Fruit fly (Drosophila melanogaster) whole organism, prepupa: ENCODE measurements around the gene RpS14a.

Experiments used
- Blimp-1 ChIP-seq: fragments of 200-800 bp; sonication (Bioruptor generic); optimal IDR thresholded peaks from 3 replicates; lab custom pipeline; 2017; ENCODE audit warnings: missing biosample characterization, missing genetic modification characterization, mild to moderate bottlenecking, moderate library complexity, missing genetic modification reagents
- CG10631 ChIP-seq: fragments of 200-800 bp; sonication (Bioruptor generic); optimal IDR thresholded peaks from 2 replicates; lab custom pipeline; 2016; ENCODE audit warnings: missing biosample characterization, missing genetic modification characterization
- CG10669 ChIP-seq: fragments of 200-800 bp; sonication (Bioruptor generic); optimal IDR thresholded peaks from 3 replicates; lab custom pipeline; 2018; ENCODE audit warnings: missing biosample characterization, mild to moderate bottlenecking, missing genetic modification characterization, moderate library complexity
- CG11294 ChIP-seq: fragments of 200-800 bp; sonication (Bioruptor generic); IDR thresholded peaks from 2 replicates; pipeline ENCODE4 v1.3.6; 2022; ENCODE audit warnings: missing biosample characterization, missing genetic modification characterization
- CG11902 ChIP-seq: fragments of 200-800 bp; sonication (Bioruptor generic); optimal IDR thresholded peaks from 3 replicates; lab custom pipeline; 2016; ENCODE audit warnings: missing biosample characterization, missing genetic modification characterization
- CG15336 ChIP-seq: fragments of 200-800 bp; sonication (Bioruptor generic); IDR thresholded peaks from 2 replicates; pipeline ENCODE4 v1.3.6; 2022; ENCODE audit warnings: missing biosample characterization, missing genetic modification characterization
- CG16779 ChIP-seq: fragments of 200-800 bp; sonication (Bioruptor generic); optimal IDR thresholded peaks from 3 replicates; lab custom pipeline; 2017; ENCODE audit warnings: missing biosample characterization, mild to moderate bottlenecking, missing genetic modification characterization
- CG3032 ChIP-seq: fragments of 200-800 bp; optimal IDR thresholded peaks from 2 replicates; lab custom pipeline; 2019; ENCODE audit warnings: missing biosample characterization, mild to moderate bottlenecking, missing genetic modification characterization, moderate library complexity
- CG31627 ChIP-seq: fragments of 200-800 bp; sonication (Bioruptor generic); optimal IDR thresholded peaks from 3 replicates; lab custom pipeline; 2016; ENCODE audit warnings: missing biosample characterization, missing genetic modification characterization
- CG32006 ChIP-seq: fragments of 200-800 bp; sonication (Bioruptor generic); optimal IDR thresholded peaks from 3 replicates; lab custom pipeline; 2017; ENCODE audit warnings: missing biosample characterization, mild to moderate bottlenecking, missing genetic modification characterization
- CG34406 ChIP-seq: fragments of 200-800 bp; sonication (Bioruptor generic); optimal IDR thresholded peaks from 3 replicates; lab custom pipeline; 2016; ENCODE audit warnings: missing biosample characterization, missing genetic modification characterization
- CG3919 ChIP-seq: fragments of 200-800 bp; sonication (Bioruptor generic); optimal IDR thresholded peaks from 3 replicates; lab custom pipeline; 2016; ENCODE audit warnings: missing biosample characterization, missing genetic modification characterization
- CG6163 ChIP-seq: fragments of 200-800 bp; sonication (Bioruptor generic); IDR thresholded peaks from 3 replicates; pipeline ENCODE4 v1.3.6; 2022; ENCODE audit warnings: missing biosample characterization, missing genetic modification characterization
- CG6792 ChIP-seq: fragments of 200-800 bp; sonication (Bioruptor generic); optimal IDR thresholded peaks from 3 replicates; lab custom pipeline; 2016; ENCODE audit warnings: missing biosample characterization, missing genetic modification characterization
- CG6808 ChIP-seq: fragments of 200-800 bp; sonication (Bioruptor generic); optimal IDR thresholded peaks from 3 replicates; lab custom pipeline; 2017; ENCODE audit warnings: missing biosample characterization, missing genetic modification characterization, mild to moderate bottlenecking, moderate library complexity, missing genetic modification reagents
- CG6854 ChIP-seq: fragments of 200-800 bp; sonication (Bioruptor generic); optimal IDR thresholded peaks from 2 replicates; lab custom pipeline; 2017; ENCODE audit warnings: missing biosample characterization, mild to moderate bottlenecking, missing genetic modification characterization
- CG7368 ChIP-seq: fragments of 200-800 bp; sonication (Bioruptor generic); optimal IDR thresholded peaks from 3 replicates; lab custom pipeline; 2016; ENCODE audit warnings: missing biosample characterization, missing genetic modification characterization
- CG8119 ChIP-seq: fragments of 200-800 bp; sonication (Bioruptor generic); IDR thresholded peaks from 3 replicates; pipeline ENCODE4 v1.3.6; 2022; ENCODE audit warnings: missing biosample characterization, missing genetic modification characterization
- CG8632 ChIP-seq: fragments of 200-800 bp; sonication (Bioruptor generic); optimal IDR thresholded peaks from 3 replicates; lab custom pipeline; 2016; ENCODE audit warnings: missing biosample characterization, missing genetic modification characterization
- CG9139 ChIP-seq: fragments of 200-800 bp; sonication (Bioruptor generic); optimal IDR thresholded peaks from 3 replicates; lab custom pipeline; 2017; ENCODE audit warnings: missing biosample characterization, mild to moderate bottlenecking, missing genetic modification characterization
- Eip78C ChIP-seq: fragments of 200-800 bp; sonication (Bioruptor generic); peaks from one replicate; lab custom pipeline; 2016; ENCODE audit warnings: missing biosample characterization, missing genetic modification characterization
- Eip93F ChIP-seq: fragments of 200-800 bp; sonication (Bioruptor generic); optimal IDR thresholded peaks from 2 replicates; lab custom pipeline; 2016; ENCODE audit warnings: missing biosample characterization, mild to moderate bottlenecking, missing genetic modification characterization
- Ets21C ChIP-seq: fragments of 200-800 bp; sonication (Bioruptor generic); optimal IDR thresholded peaks from 3 replicates; lab custom pipeline; 2016; ENCODE audit warnings: missing biosample characterization, missing genetic modification characterization
- Gug ChIP-seq: fragments of 200-800 bp; sonication (Bioruptor generic); IDR thresholded peaks from 2 replicates; pipeline ENCODE4 v1.3.6; 2022; ENCODE audit warnings: missing biosample characterization, missing genetic modification characterization
- Hr38 ChIP-seq: sonication (Bioruptor generic); optimal IDR thresholded peaks from 2 replicates; lab custom pipeline; 2016; ENCODE audit warnings: missing biosample characterization, missing genetic modification characterization
- Hr39 ChIP-seq: fragments of 200-800 bp; sonication (Bioruptor generic); optimal IDR thresholded peaks from 2 replicates; lab custom pipeline; 2016; ENCODE audit warnings: missing biosample characterization, missing genetic modification characterization
- Hr4 ChIP-seq: fragments of 200-800 bp; sonication (Bioruptor generic); optimal IDR thresholded peaks from 3 replicates; lab custom pipeline; 2016; ENCODE audit warnings: missing biosample characterization, missing genetic modification characterization
- Lpt ChIP-seq: fragments of 200-800 bp; sonication (Bioruptor generic); optimal IDR thresholded peaks from 3 replicates; lab custom pipeline; 2016; ENCODE audit warnings: missing biosample characterization, missing genetic modification characterization
- Met ChIP-seq: fragments of 200-800 bp; sonication (Bioruptor generic); optimal IDR thresholded peaks from 3 replicates; lab custom pipeline; 2016; ENCODE audit warnings: missing biosample characterization, missing genetic modification characterization
- OdsH ChIP-seq: fragments of 200-800 bp; sonication (Bioruptor generic); optimal IDR thresholded peaks from 3 replicates; lab custom pipeline; 2016; ENCODE audit warnings: missing biosample characterization, missing genetic modification characterization
- Sox14 ChIP-seq: fragments of 200-800 bp; sonication (Bioruptor generic); optimal IDR thresholded peaks from 3 replicates; lab custom pipeline; 2016; ENCODE audit warnings: missing biosample characterization, missing genetic modification characterization
- achi ChIP-seq: fragments of 200-800 bp; sonication (Bioruptor generic); optimal IDR thresholded peaks from 3 replicates; lab custom pipeline; 2016; ENCODE audit warnings: missing biosample characterization, missing genetic modification characterization
- acj6 ChIP-seq: fragments of 200-800 bp; sonication (Bioruptor generic); optimal IDR thresholded peaks from 3 replicates; lab custom pipeline; 2016; ENCODE audit warnings: missing biosample characterization, missing genetic modification characterization
- dsx ChIP-seq: fragments of 200-800 bp; optimal IDR thresholded peaks from 3 replicates; lab custom pipeline; 2019; ENCODE audit warnings: missing biosample characterization, mild to moderate bottlenecking, missing genetic modification characterization, moderate library complexity; ENCODE audit not compliant: poor library complexity, severe bottlenecking
- eg ChIP-seq: fragments of 200-800 bp; sonication (Bioruptor generic); IDR thresholded peaks from 3 replicates; pipeline ENCODE4 v1.3.6; 2022; ENCODE audit warnings: missing biosample characterization, missing genetic modification characterization
- esn ChIP-seq: fragments of 200-800 bp; sonication (Bioruptor generic); optimal IDR thresholded peaks from 2 replicates; lab custom pipeline; 2016; ENCODE audit warnings: missing biosample characterization, mild to moderate bottlenecking, missing genetic modification characterization, moderate library complexity
- fd59A ChIP-seq: fragments of 200-800 bp; sonication (Bioruptor generic); optimal IDR thresholded peaks from 2 replicates; lab custom pipeline; 2017; ENCODE audit warnings: missing biosample characterization, mild to moderate bottlenecking, missing genetic modification characterization, missing genetic modification reagents
- fd85E ChIP-seq: fragments of 200-800 bp; sonication (Bioruptor generic); optimal IDR thresholded peaks from 3 replicates; lab custom pipeline; 2016; ENCODE audit warnings: missing biosample characterization, missing genetic modification characterization
- fkh ChIP-seq: fragments of 200-800 bp; sonication (Bioruptor generic); optimal IDR thresholded peaks from 3 replicates; lab custom pipeline; 2017; ENCODE audit warnings: missing biosample characterization, mild to moderate bottlenecking, missing genetic modification characterization, moderate library complexity
- lz ChIP-seq: fragments of 200-800 bp; sonication (Bioruptor generic); optimal IDR thresholded peaks from 3 replicates; lab custom pipeline; 2016; ENCODE audit warnings: missing biosample characterization, missing genetic modification characterization
- net ChIP-seq: fragments of 200-800 bp; sonication (Bioruptor generic); optimal IDR thresholded peaks from 3 replicates; lab custom pipeline; 2016; ENCODE audit warnings: missing biosample characterization, missing genetic modification characterization
- salr ChIP-seq, 2 experiments: fragments of 200-800 bp; sonication (Bioruptor generic); optimal IDR thresholded peaks; 3 replicates each; lab custom pipeline; 2016 to 2018; ENCODE audit warnings: missing biosample characterization in 2 of 2, missing genetic modification characterization in 2 of 2, mild to moderate bottlenecking in 1 of 2
- spab ChIP-seq: fragments of 200-800 bp; sonication (Bioruptor generic); optimal IDR thresholded peaks from 2 replicates; lab custom pipeline; 2017; ENCODE audit warnings: missing biosample characterization, mild to moderate bottlenecking, missing genetic modification characterization, missing genetic modification reagents
- ss ChIP-seq, 2 experiments: fragments of 200-800 bp; sonication (Bioruptor generic); optimal IDR thresholded peaks; 2 replicates in 1 of 2; 3 replicates in 1 of 2; lab custom pipeline; 2017 to 2018; ENCODE audit warnings: mild to moderate bottlenecking in 2 of 2, missing biosample characterization in 2 of 2, missing genetic modification characterization in 2 of 2, moderate library complexity in 1 of 2
- svp ChIP-seq: fragments of 200-800 bp; sonication (Bioruptor generic); peaks from one replicate; lab custom pipeline; 2016; ENCODE audit warnings: missing biosample characterization, missing genetic modification characterization
- topi ChIP-seq: fragments of 200-800 bp; sonication (Bioruptor generic); optimal IDR thresholded peaks from 3 replicates; lab custom pipeline; 2016; ENCODE audit warnings: missing biosample characterization, missing genetic modification characterization
- vri ChIP-seq: fragments of 200-800 bp; sonication (Bioruptor generic); optimal IDR thresholded peaks from 3 replicates; lab custom pipeline; 2016; ENCODE audit warnings: missing biosample characterization, mild to moderate bottlenecking, missing genetic modification characterization

The RpS14a gene

dm6 chrX:7968215-7968799 lies 34.8 kb downstream of the RpS14a start, which contains the start of gene sws (continued):
- TF ChIP-seq lz (GFP tag; lab: Kevin White, UChicago) (peak; percentile 40), CG34406 (GFP tag; lab: Kevin White, UChicago) (peak; percentile 58)

- TF ChIP-seq Hr4 (GFP tag; lab: Kevin White, UChicago) (no peak), CG6792 (GFP tag; lab: Kevin White, UChicago) (no peak), svp (no peak), Eip93F (no peak), fd85E (GFP tag; lab: Kevin White, UChicago) (no peak), ss (GFP tag; optimal IDR thresholded peaks at IDR 0.05; lab: Kevin White, UChicago) (peak in 1 of 2 experiments; percentile 35), vri (GFP tag; lab: Kevin White, UChicago) (no peak), Eip78C (GFP tag; lab: Kevin White, UChicago) (peak; percentile 78), CG34406 (GFP tag; lab: Kevin White, UChicago) (no peak), CG32006 (no peak), CG15336 (no peak), CG10631 (GFP tag; lab: Kevin White, UChicago) (no peak), CG8119 (no peak; the same call in 2 of the 3 replicates), fd59A (GFP tag; lab: Kevin White, UChicago) (no peak), CG3032 (peak; percentile 10), Ets21C (no peak), CG6163 (GFP tag; lab: Robert Waterston, UW) (peak; percentile 27; the same call in 1 of the 3 replicates), Lpt (GFP tag; lab: Kevin White, UChicago) (no peak), CG6854 (GFP tag; lab: Kevin White, UChicago) (peak; percentile 16), CG3919 (GFP tag; lab: Kevin White, UChicago) (peak; percentile 22), Hr39 (GFP tag; lab: Kevin White, UChicago) (no peak), CG8632 (GFP tag; lab: Kevin White, UChicago) (no peak), CG6808 (GFP tag; lab: Kevin White, UChicago) (peak; percentile 25), Blimp-1 (no peak), CG11294 (GFP tag; lab: Robert Waterston, UW) (no peak), fkh (GFP tag; lab: Kevin White, UChicago) (no peak), topi (GFP tag; lab: Kevin White, UChicago) (peak; percentile 30), CG31627 (no peak), Met (GFP tag; lab: Kevin White, UChicago) (no peak), CG9139 (no peak), CG16779 (tag; lab: Kevin White, UChicago) (peak; percentile 1), esn (GFP tag; lab: Kevin White, UChicago) (peak; percentile 11), CG11902 (GFP tag; lab: Kevin White, UChicago) (no peak), achi (GFP tag; lab: Kevin White, UChicago) (peak; percentile 4), OdsH (GFP tag; lab: Kevin White, UChicago) (no peak), dsx (GFP tag; lab: Kevin White, UChicago) (peak; percentile 23), Sox14 (peak; percentile 81), eg (GFP tag; lab: Robert Waterston, UW) (0 out of 3 replicates have a peak, but pooled peaks have one; percentile 15), salr (GFP tag; optimal IDR thresholded peaks at IDR 0.05; lab: Kevin White, UChicago) (no peak), CG7368 (no peak), CG10669 (GFP tag; lab: Kevin White, UChicago) (no peak), Hr38 (GFP tag; lab: Kevin White, UChicago) (no peak), acj6 (GFP tag; lab: Kevin White, UChicago) (no peak), spab (GFP tag; lab: Kevin White, UChicago) (no peak), Gug (GFP tag; lab: Robert Waterston, UW) (no peak), lz (GFP tag; lab: Kevin White, UChicago) (no peak), net (GFP tag; lab: Kevin White, UChicago) (no peak)
Observed at dm6 chrX:7969188-7969829, 35.8 kb downstream of the RpS14a start.
